Fruit fly (Drosophila melanogaster) whole organism, embryonic: ENCODE data around the gene CG4950.

Source experiments
- Abd-B ChIP-seq: fragments of 200-800 bp; sonication (Bioruptor generic); optimal IDR thresholded peaks from 2 replicates; lab custom pipeline; 2018; ENCODE audit warnings: missing biosample characterization, mild to moderate bottlenecking, missing genetic modification characterization, moderate library complexity
- Asciz ChIP-seq: fragments of 200-800 bp; sonication (Bioruptor generic); optimal IDR thresholded peaks from 2 replicates; lab custom pipeline; 2017; ENCODE audit warnings: missing biosample characterization, mild to moderate bottlenecking, missing genetic modification characterization, missing genetic modification reagents
- BtbVII ChIP-seq: fragments of 200-800 bp; sonication (Bioruptor generic); optimal IDR thresholded peaks from 3 replicates; lab custom pipeline; 2017; ENCODE audit warnings: missing biosample characterization, mild to moderate bottlenecking, missing genetic modification characterization
- CG10366 ChIP-seq: fragments of 200-800 bp; sonication (Bioruptor generic); IDR thresholded peaks from 2 replicates; pipeline ENCODE4 v1.3.6; 2022; ENCODE audit warnings: missing biosample characterization, missing genetic modification characterization
- CG10979 ChIP-seq: fragments of 200-800 bp; sonication (Bioruptor generic); optimal IDR thresholded peaks from 2 replicates; lab custom pipeline; 2018; ENCODE audit warnings: missing biosample characterization, mild to moderate bottlenecking, missing genetic modification characterization, moderate library complexity
- CG11695 ChIP-seq: fragments of 200-800 bp; sonication (Bioruptor generic); IDR thresholded peaks from 3 replicates; pipeline ENCODE4 v1.3.6; 2022; ENCODE audit warnings: missing biosample characterization, missing genetic modification characterization
- CG12299 ChIP-seq: fragments of 200-800 bp; sonication (Bioruptor generic); optimal IDR thresholded peaks from 2 replicates; lab custom pipeline; 2018; ENCODE audit warnings: missing biosample characterization, mild to moderate bottlenecking, missing genetic modification characterization
- CG13287 ChIP-seq: fragments of 200-800 bp; sonication (Bioruptor generic); IDR thresholded peaks from 2 replicates; pipeline ENCODE4 v1.3.6; 2022; ENCODE audit warnings: missing biosample characterization, missing genetic modification characterization; ENCODE audit not compliant: partially characterized antibody
- CG13624 ChIP-seq: fragments of 200-800 bp; sonication (Bioruptor generic); optimal IDR thresholded peaks from 2 replicates; lab custom pipeline; 2016; ENCODE audit warnings: missing biosample characterization, missing genetic modification characterization
- CG1603 ChIP-seq: fragments of 200-800 bp; sonication (Bioruptor generic); optimal IDR thresholded peaks from 2 replicates; lab custom pipeline; 2019; ENCODE audit warnings: missing biosample characterization, mild to moderate bottlenecking, missing genetic modification characterization, moderate library complexity
- CG17612 ChIP-seq: fragments of 200-800 bp; sonication (Bioruptor generic); IDR thresholded peaks from 2 replicates; pipeline ENCODE4 v1.3.6; 2022; ENCODE audit warnings: missing biosample characterization, missing genetic modification characterization
- CG18619 ChIP-seq: fragments of 200-800 bp; sonication (Bioruptor generic); optimal IDR thresholded peaks from 3 replicates; lab custom pipeline; 2017; ENCODE audit warnings: missing biosample characterization, mild to moderate bottlenecking, missing genetic modification characterization
- CG2678 ChIP-seq: fragments of 200-800 bp; sonication (Bioruptor generic); optimal IDR thresholded peaks from 3 replicates; lab custom pipeline; 2019; ENCODE audit warnings: missing biosample characterization, mild to moderate bottlenecking, missing genetic modification characterization, moderate library complexity
- CG30020 ChIP-seq: fragments of 200-800 bp; optimal IDR thresholded peaks from 2 replicates; lab custom pipeline; 2019; ENCODE audit warnings: missing biosample characterization, mild to moderate bottlenecking, missing genetic modification characterization, moderate library complexity
- CG30403 ChIP-seq: fragments of 200-800 bp; sonication (Bioruptor generic); optimal IDR thresholded peaks from 3 replicates; lab custom pipeline; 2016; ENCODE audit warnings: missing biosample characterization, missing genetic modification characterization
- CG32532 ChIP-seq: fragments of 200-800 bp; sonication (Bioruptor generic); IDR thresholded peaks from 2 replicates; pipeline ENCODE4 v1.3.6; 2022; ENCODE audit warnings: missing biosample characterization, missing genetic modification characterization
- CG34422 ChIP-seq: fragments of 200-800 bp; sonication (Bioruptor generic); IDR thresholded peaks from 3 replicates; pipeline ENCODE4 v1.3.6; 2022; ENCODE audit warnings: missing biosample characterization, missing genetic modification characterization
- CG3847 ChIP-seq: fragments of 200-800 bp; sonication (Bioruptor generic); IDR thresholded peaks from 2 replicates; pipeline ENCODE4 v1.3.6; 2022; ENCODE audit warnings: missing biosample characterization, missing genetic modification characterization
- CG4730 ChIP-seq: fragments of 200-800 bp; sonication (Bioruptor generic); IDR thresholded peaks from 2 replicates; pipeline ENCODE4 v1.3.6; 2022; ENCODE audit warnings: missing biosample characterization, missing genetic modification characterization
- CG5245 ChIP-seq: fragments of 200-800 bp; sonication (Bioruptor generic); optimal IDR thresholded peaks from 3 replicates; lab custom pipeline; 2016; ENCODE audit warnings: missing biosample characterization, missing genetic modification characterization
- CG6791 ChIP-seq: fragments of 200-800 bp; sonication (Bioruptor generic); IDR thresholded peaks from 3 replicates; pipeline ENCODE4 v1.3.6; 2022; ENCODE audit warnings: missing biosample characterization, missing genetic modification characterization; ENCODE audit not compliant: partially characterized antibody
- CG7987 ChIP-seq: fragments of 200-800 bp; sonication (Bioruptor generic); optimal IDR thresholded peaks from 2 replicates; lab custom pipeline; 2018; ENCODE audit warnings: missing biosample characterization, mild to moderate bottlenecking, missing genetic modification characterization, moderate library complexity
- CG9609 ChIP-seq: fragments of 200-800 bp; sonication (Bioruptor generic); optimal IDR thresholded peaks from 3 replicates; lab custom pipeline; 2016; ENCODE audit warnings: missing biosample characterization, missing genetic modification characterization
- CG9727 ChIP-seq: fragments of 200-800 bp; sonication (Bioruptor generic); optimal IDR thresholded peaks from 3 replicates; lab custom pipeline; 2017; ENCODE audit warnings: missing biosample characterization, mild to moderate bottlenecking, missing genetic modification characterization
- CTCF ChIP-seq: fragments of 200-800 bp; sonication (Bioruptor generic); optimal IDR thresholded peaks from 2 replicates; lab custom pipeline; 2017; ENCODE audit warnings: missing biosample characterization, mild to moderate bottlenecking, missing genetic modification characterization, moderate library complexity
- CoRest ChIP-seq: fragments of 200-800 bp; sonication (Bioruptor generic); optimal IDR thresholded peaks from 3 replicates; lab custom pipeline; 2018; ENCODE audit warnings: missing biosample characterization, mild to moderate bottlenecking, missing genetic modification characterization, moderate library complexity
- D19B ChIP-seq: fragments of 200-800 bp; sonication (Bioruptor generic); optimal IDR thresholded peaks from 2 replicates; lab custom pipeline; 2017; ENCODE audit warnings: missing biosample characterization, mild to moderate bottlenecking, missing genetic modification characterization
- Elba2 ChIP-seq: fragments of 200-800 bp; sonication (Bioruptor generic); optimal IDR thresholded peaks from 3 replicates; lab custom pipeline; 2016; ENCODE audit warnings: missing biosample characterization, missing genetic modification characterization
- HmgD ChIP-seq: fragments of 200-800 bp; sonication (Bioruptor generic); optimal IDR thresholded peaks from 3 replicates; lab custom pipeline; 2016; ENCODE audit warnings: missing biosample characterization, missing genetic modification characterization
- HmgZ ChIP-seq: fragments of 200-800 bp; sonication (Bioruptor generic); optimal IDR thresholded peaks from 2 replicates; lab custom pipeline; 2018; ENCODE audit warnings: missing biosample characterization, mild to moderate bottlenecking, missing genetic modification characterization
- Hr39 ChIP-seq: fragments of >200 bp; optimal IDR thresholded peaks from 2 replicates; lab custom pipeline; 2017
- Hr51 ChIP-seq, 2 experiments: fragments of 200-800 bp; sonication (Bioruptor generic); optimal IDR thresholded peaks; 2 replicates in 1 of 2; 3 replicates in 1 of 2; lab custom pipeline; 2016 to 2018; ENCODE audit warnings: missing biosample characterization in 2 of 2, missing genetic modification characterization in 2 of 2, mild to moderate bottlenecking in 1 of 2, moderate library complexity in 1 of 2
- Lhr ChIP-seq: fragments of 200-800 bp; sonication (Bioruptor generic); optimal IDR thresholded peaks from 3 replicates; lab custom pipeline; 2017; ENCODE audit warnings: mild to moderate bottlenecking, missing biosample characterization, missing genetic modification reagents, missing genetic modification characterization
- Myb ChIP-seq: fragments of 200-800 bp; sonication (Bioruptor generic); optimal IDR thresholded peaks from 2 replicates; lab custom pipeline; 2016; ENCODE audit warnings: missing biosample characterization, missing genetic modification characterization
- Xbp1 ChIP-seq: fragments of 200-800 bp; sonication (Bioruptor generic); optimal IDR thresholded peaks from 3 replicates; lab custom pipeline; 2016; ENCODE audit warnings: missing biosample characterization, mild to moderate bottlenecking, missing genetic modification characterization
- YL-1 ChIP-seq: fragments of 200-800 bp; sonication (Bioruptor generic); optimal IDR thresholded peaks from 3 replicates; lab custom pipeline; 2017; ENCODE audit warnings: missing biosample characterization, mild to moderate bottlenecking, missing genetic modification characterization
- bbx ChIP-seq: fragments of 200-800 bp; sonication (Bioruptor generic); IDR thresholded peaks from 2 replicates; pipeline ENCODE4 v1.3.6; 2022; ENCODE audit warnings: missing biosample characterization, missing genetic modification characterization; ENCODE audit not compliant: partially characterized antibody
- gfzf ChIP-seq: fragments of 200-800 bp; sonication (Bioruptor generic); optimal IDR thresholded peaks from 2 replicates; lab custom pipeline; 2016; ENCODE audit warnings: missing biosample characterization, mild to moderate bottlenecking, missing genetic modification characterization, moderate library complexity
- gro ChIP-seq: fragments of 200-800 bp; sonication (Bioruptor generic); optimal IDR thresholded peaks from 2 replicates; lab custom pipeline; 2016; ENCODE audit warnings: missing biosample characterization, missing genetic modification characterization
- her ChIP-seq: fragments of 200-800 bp; sonication (Bioruptor generic); optimal IDR thresholded peaks from 2 replicates; lab custom pipeline; 2016; ENCODE audit warnings: missing biosample characterization, missing genetic modification characterization
- onecut ChIP-seq: fragments of 200-800 bp; sonication (Bioruptor generic); IDR thresholded peaks from 2 replicates; pipeline ENCODE4 v1.3.6; 2022; ENCODE audit warnings: missing biosample characterization, missing genetic modification characterization
- p53 ChIP-seq: fragments of 200-800 bp; sonication (Bioruptor generic); optimal IDR thresholded peaks from 2 replicates; lab custom pipeline; 2016; ENCODE audit warnings: missing biosample characterization, missing genetic modification characterization
- pfk ChIP-seq: fragments of 200-800 bp; sonication (Bioruptor generic); optimal IDR thresholded peaks from 2 replicates; lab custom pipeline; 2018; ENCODE audit warnings: missing biosample characterization, mild to moderate bottlenecking, missing genetic modification characterization, moderate library complexity
- phol ChIP-seq: fragments of 200-800 bp; sonication (Bioruptor generic); optimal IDR thresholded peaks from 3 replicates; lab custom pipeline; 2018; ENCODE audit warnings: missing biosample characterization, mild to moderate bottlenecking, missing genetic modification characterization, moderate library complexity
- pum ChIP-seq: fragments of 200-800 bp; sonication (Bioruptor generic); optimal IDR thresholded peaks from 2 replicates; lab custom pipeline; 2016; ENCODE audit warnings: missing biosample characterization, missing genetic modification characterization
- row ChIP-seq: fragments of 200-800 bp; sonication (Bioruptor generic); IDR thresholded peaks from 3 replicates; pipeline ENCODE4 v1.3.6; 2022; ENCODE audit warnings: missing biosample characterization, missing genetic modification characterization
- scrt ChIP-seq: fragments of 200-800 bp; sonication (Bioruptor generic); optimal IDR thresholded peaks from 2 replicates; lab custom pipeline; 2018; ENCODE audit warnings: missing biosample characterization, mild to moderate bottlenecking, missing genetic modification characterization, moderate library complexity
- slou ChIP-seq: fragments of 200-800 bp; sonication (Bioruptor generic); optimal IDR thresholded peaks from 3 replicates; lab custom pipeline; 2016; ENCODE audit warnings: missing biosample characterization, missing genetic modification characterization
- sug ChIP-seq: fragments of 200-800 bp; optimal IDR thresholded peaks from 2 replicates; lab custom pipeline; 2019; ENCODE audit warnings: missing biosample characterization, mild to moderate bottlenecking, missing genetic modification characterization, moderate library complexity
- trh ChIP-seq: fragments of 200-800 bp; sonication (Bioruptor generic); optimal IDR thresholded peaks from 2 replicates; lab custom pipeline; 2016; ENCODE audit warnings: missing biosample characterization, missing genetic modification characterization
- unc-4 ChIP-seq: fragments of 200-800 bp; sonication (Bioruptor generic); IDR thresholded peaks from 2 replicates; pipeline ENCODE4 v1.3.6; 2022; ENCODE audit warnings: missing biosample characterization, missing genetic modification characterization; ENCODE audit not compliant: partially characterized antibody

The CG4950 gene

DNA sequence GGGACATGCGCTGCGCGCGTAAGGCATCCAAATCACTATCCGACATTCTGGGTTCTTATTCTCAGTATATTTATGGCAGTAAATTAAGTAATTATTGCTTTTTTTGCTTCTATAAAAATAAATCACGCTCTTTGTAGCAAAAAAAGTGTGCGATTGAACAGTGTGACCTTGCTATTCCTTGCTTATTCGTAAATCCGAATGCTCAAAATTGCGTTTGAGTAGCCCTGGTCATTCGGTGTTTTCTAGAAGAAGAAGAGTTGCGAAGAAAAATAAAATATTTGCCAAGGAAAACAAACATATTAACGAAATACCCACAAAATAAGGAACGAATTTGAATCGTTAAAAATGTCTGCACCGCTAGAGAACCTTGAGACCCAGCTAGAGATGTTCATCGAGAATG lies 36.1 kb downstream of the CG4950 start, which contains the start of the genes PDCD-5 and MED10 (continued):
- TF ChIP-seq CG11695 (GFP tag; lab: Robert Waterston, UW) = no peak
- 0 out of 2 replicates have a peak, but pooled peaks have one; percentile 28 for TF ChIP-seq bbx (GFP tag; lab: Robert Waterston, UW)
- TF ChIP-seq CG13624 (GFP tag; lab: Kevin White, UChicago) = peak; percentile 10
- TF ChIP-seq CG30020 (tag; lab: Kevin White, UChicago) = peak; percentile 80
- TF ChIP-seq Asciz = no peak
- no peak for TF ChIP-seq CG10366
- TF ChIP-seq phol (tag; lab: Kevin White, UChicago) = peak; percentile 65
- TF ChIP-seq CG7987 (GFP tag; lab: Kevin White, UChicago) = peak; percentile 55
- peak; percentile 16 for TF ChIP-seq Abd-B (GFP tag; lab: Kevin White, UChicago)
- TF ChIP-seq her (GFP tag; lab: Kevin White, UChicago) = peak; percentile 100
- peak; percentile 96 for TF ChIP-seq gfzf
- TF ChIP-seq trh (GFP tag; lab: Kevin White, UChicago) = no peak
- TF ChIP-seq HmgD = peak; percentile 35
- TF ChIP-seq Hr51 (GFP tag; optimal IDR thresholded peaks at IDR 0.05; lab: Kevin White, UChicago) = no peak
- no peak for TF ChIP-seq BtbVII
- peak; percentile 75; the same call in 1 of the 3 replicates for TF ChIP-seq CG34422 (GFP tag; lab: Robert Waterston, UW)
- TF ChIP-seq CG17612 (GFP tag; lab: Robert Waterston, UW) = no peak
- no peak for TF ChIP-seq onecut (GFP tag; lab: Robert Waterston, UW)
- peak; percentile 36; the same call in 1 of the 2 replicates for TF ChIP-seq CG13287 (GFP tag; lab: Robert Waterston, UW)
- no peak for TF ChIP-seq CG5245 (GFP tag; lab: Kevin White, UChicago)
- TF ChIP-seq p53 (GFP tag; lab: Kevin White, UChicago) = no peak
- TF ChIP-seq Elba2 (GFP tag; lab: Kevin White, UChicago) = peak; percentile 44
- TF ChIP-seq CG4730 (GFP tag; lab: Robert Waterston, UW) = no peak
- TF ChIP-seq gro (GFP tag; lab: Kevin White, UChicago) = peak; percentile 52
- TF ChIP-seq CG32532 (GFP tag; lab: Robert Waterston, UW) = no peak
- TF ChIP-seq CG3847 (GFP tag; lab: Robert Waterston, UW) = peak; percentile 35; the same call in 1 of the 2 replicates
- no peak for TF ChIP-seq pum (GFP tag; lab: Kevin White, UChicago)
- no peak for TF ChIP-seq slou
- peak; percentile 33 for TF ChIP-seq Myb (GFP tag; lab: Kevin White, UChicago)
- TF ChIP-seq CG12299 (tag; lab: Kevin White, UChicago) = no peak
- TF ChIP-seq CG10979 (tag; lab: Kevin White, UChicago) = peak; percentile 3
- peak; percentile 18 for TF ChIP-seq Lhr (GFP tag; lab: Kevin White, UChicago)
- no peak for TF ChIP-seq CG9727 (GFP tag; lab: Kevin White, UChicago)
- TF ChIP-seq unc-4 (GFP tag; lab: Robert Waterston, UW) = no peak
- TF ChIP-seq Hr39 (lab: Kevin White, UChicago) = no peak
- TF ChIP-seq CG9609 (GFP tag; lab: Kevin White, UChicago) = no peak
- TF ChIP-seq D19B = no peak
- peak; percentile 96 for TF ChIP-seq YL-1 (GFP tag; lab: Kevin White, UChicago)
- peak; percentile 83 for TF ChIP-seq CG1603 (tag; lab: Kevin White, UChicago)
- peak; percentile 27 for TF ChIP-seq sug (tag; lab: Kevin White, UChicago)
- TF ChIP-seq pfk = no peak
- TF ChIP-seq CG30403 (GFP tag; lab: Kevin White, UChicago) = peak; percentile 4
- no peak for TF ChIP-seq scrt
- TF ChIP-seq CG2678 (tag; lab: Kevin White, UChicago) = no peak
- TF ChIP-seq row (GFP tag; lab: Robert Waterston, UW) = peak; percentile 28; the same call in 1 of the 3 replicates
- peak; percentile 47 for TF ChIP-seq CoRest
- peak; percentile 54 for TF ChIP-seq CTCF
- peak; percentile 77 for TF ChIP-seq HmgZ (tag; lab: Kevin White, UChicago)
- TF ChIP-seq Xbp1 (GFP tag; lab: Kevin White, UChicago) = no peak
- peak; percentile 32; the same call in 2 of the 3 replicates for TF ChIP-seq CG6791 (GFP tag; lab: Robert Waterston, UW)
- no peak for TF ChIP-seq CG18619 (GFP tag; lab: Kevin White, UChicago)
